Worm (Caenorhabditis elegans) whole organism, young adult: ENCODE data around the gene M116.5.
A peak's percentile ranks its signal among the peaks of the same experiment; 100 is the strongest.

Experiments used
- B0261.1 ChIP-seq: sonication (generic microtip); optimal IDR thresholded peaks from 2 replicates; lab custom pipeline; 2016; ENCODE audit warnings: mild to moderate bottlenecking, missing genetic modification characterization, moderate library complexity, missing compliant biosample characterization
- B0336.3 ChIP-seq: fragments of 200-800 bp; sonication (Bioruptor generic); IDR thresholded peaks from 2 replicates; pipeline ENCODE4 v1.3.6; 2022; ENCODE audit warnings: missing genetic modification characterization, missing compliant biosample characterization
- C06A6.2 ChIP-seq: fragments of 200-800 bp; sonication (Bioruptor generic); conservative IDR thresholded peaks from 2 replicates; pipeline ENCODE4 v1.3.6; 2022; ENCODE audit warnings: missing genetic modification characterization, missing compliant biosample characterization
- F33H1.4 ChIP-seq: fragments of 200-800 bp; sonication (Bioruptor generic); IDR thresholded peaks from 2 replicates; pipeline ENCODE4 v1.3.6; 2022; ENCODE audit warnings: missing genetic modification reagents, missing genetic modification characterization, missing compliant biosample characterization
- F49E8.2 ChIP-seq: sonication (generic microtip); optimal IDR thresholded peaks from 3 replicates; lab custom pipeline; 2017; ENCODE audit warnings: missing genetic modification characterization, mild to moderate bottlenecking, missing compliant biosample characterization, antibody characterized with exemption, moderate library complexity; ENCODE audit not compliant: insufficient read depth
- Y53F4B.3 ChIP-seq: fragments of 200-800 bp; sonication (Bioruptor generic); IDR thresholded peaks from 2 replicates; pipeline ENCODE4 v1.3.6; 2022; ENCODE audit warnings: missing genetic modification reagents, missing genetic modification characterization, missing compliant biosample characterization
- Y53G8AR.9 ChIP-seq: fragments of 200-800 bp; sonication (Bioruptor generic); conservative IDR thresholded peaks from 2 replicates; pipeline ENCODE4 v1.3.6; 2022; ENCODE audit warnings: missing genetic modification reagents, missing genetic modification characterization, missing compliant biosample characterization
- Y56A3A.18 ChIP-seq: fragments of 200-800 bp; sonication (Bioruptor generic); IDR thresholded peaks from 2 replicates; pipeline ENCODE4 v1.3.6; 2022; ENCODE audit warnings: missing genetic modification reagents, missing genetic modification characterization, missing compliant biosample characterization
- Y67H2A.10 ChIP-seq: fragments of 200-800 bp; sonication (Bioruptor generic); conservative IDR thresholded peaks from 2 replicates; pipeline ENCODE4 v1.3.6; 2022; ENCODE audit warnings: missing genetic modification reagents, missing genetic modification characterization, missing compliant biosample characterization
- ZK185.1 ChIP-seq: sonication (generic microtip); optimal IDR thresholded peaks from 2 replicates; lab custom pipeline; 2016; ENCODE audit warnings: mild to moderate bottlenecking, missing genetic modification characterization, missing compliant biosample characterization; ENCODE audit not compliant: poor library complexity, severe bottlenecking
- attf-3 ChIP-seq: fragments of 200-800 bp; sonication (Bioruptor generic); conservative IDR thresholded peaks from 2 replicates; pipeline ENCODE4 v1.3.6; 2022; ENCODE audit warnings: missing genetic modification reagents, missing genetic modification characterization, missing compliant biosample characterization
- bed-2 ChIP-seq: fragments of 200-800 bp; sonication (Bioruptor generic); IDR thresholded peaks from 2 replicates; pipeline ENCODE4 v1.3.6; 2022; ENCODE audit warnings: missing genetic modification reagents, missing genetic modification characterization, missing compliant biosample characterization
- cebp-1 ChIP-seq, 2 experiments: fragments of 200-800 bp in 1 of 2; sonication (Bioruptor generic) in 1 of 2; sonication (generic microtip) in 1 of 2; IDR thresholded peaks in 1 of 2; optimal IDR thresholded peaks in 1 of 2; 2 replicates each; pipeline versions ENCODE4 v1.3.6 to Lab custom; 2017 to 2022; ENCODE audit warnings: missing compliant biosample characterization in 2 of 2, missing genetic modification characterization in 2 of 2, mild to moderate bottlenecking in 1 of 2, missing genetic modification reagents in 1 of 2, moderate library complexity in 1 of 2
- ceh-27 ChIP-seq: fragments of 200-800 bp; sonication (Bioruptor generic); optimal IDR thresholded peaks from 2 replicates; lab custom pipeline; 2018; ENCODE audit warnings: mild to moderate bottlenecking, missing genetic modification characterization, moderate library complexity, missing compliant biosample characterization
- ceh-40 ChIP-seq: fragments of 200-800 bp; sonication (Bioruptor generic); IDR thresholded peaks from 2 replicates; pipeline ENCODE4 v1.3.6; 2022; ENCODE audit warnings: missing genetic modification characterization, missing compliant biosample characterization
- ceh-58 ChIP-seq: fragments of 200-800 bp; sonication (Bioruptor generic); IDR thresholded peaks from 2 replicates; pipeline ENCODE4 v1.3.6; 2022; ENCODE audit warnings: missing genetic modification characterization, missing compliant biosample characterization
- ceh-79 ChIP-seq: sonication (generic microtip); optimal IDR thresholded peaks from 2 replicates; lab custom pipeline; 2017; ENCODE audit warnings: mild to moderate bottlenecking, missing genetic modification characterization, missing compliant biosample characterization
- dox-1 ChIP-seq: fragments of 200-800 bp; sonication (Bioruptor generic); IDR thresholded peaks from 2 replicates; pipeline ENCODE4 v1.3.6; 2022; ENCODE audit warnings: missing genetic modification reagents, missing genetic modification characterization, missing compliant biosample characterization
- dpl-1 ChIP-seq: fragments of 150-350 bp; optimal IDR thresholded peaks from 2 replicates; lab custom pipeline; 2014; ENCODE audit warnings: missing biosample characterization, missing genetic modification reagents, missing genetic modification characterization
- egl-18 ChIP-seq: fragments of 200-800 bp; sonication (Bioruptor generic); IDR thresholded peaks from 2 replicates; pipeline ENCODE4 v1.3.6; 2022; ENCODE audit warnings: missing genetic modification reagents, missing genetic modification characterization, missing compliant biosample characterization
- fkh-3 ChIP-seq: sonication (generic microtip); optimal IDR thresholded peaks from 2 replicates; lab custom pipeline; 2016; ENCODE audit warnings: mild to moderate bottlenecking, missing genetic modification characterization, missing compliant biosample characterization
- gei-17 ChIP-seq: fragments of 200-800 bp; sonication (Bioruptor generic); optimal IDR thresholded peaks from 2 replicates; lab custom pipeline; 2018; ENCODE audit warnings: mild to moderate bottlenecking, missing genetic modification characterization, missing compliant biosample characterization
- hlh-12 ChIP-seq: sonication (generic microtip); optimal IDR thresholded peaks from 2 replicates; lab custom pipeline; 2016; ENCODE audit warnings: missing genetic modification characterization, missing compliant biosample characterization
- hlh-26 ChIP-seq: fragments of 200-800 bp; sonication (Bioruptor generic); conservative IDR thresholded peaks from 2 replicates; pipeline ENCODE4 v1.3.6; 2022; ENCODE audit warnings: missing genetic modification reagents, missing genetic modification characterization, missing compliant biosample characterization
- lin-26 ChIP-seq: fragments of 200-800 bp; sonication (Bioruptor generic); IDR thresholded peaks from 2 replicates; pipeline ENCODE4 v1.3.6; 2022; ENCODE audit warnings: missing genetic modification reagents, missing genetic modification characterization, missing compliant biosample characterization
- lin-40 ChIP-seq: sonication (generic microtip); optimal IDR thresholded peaks from 2 replicates; lab custom pipeline; 2016; ENCODE audit warnings: missing genetic modification characterization, mild to moderate bottlenecking, missing compliant biosample characterization, missing genotype, missing genetic modification reagents
- lin-54 ChIP-seq: fragments of 200-800 bp; sonication (Bioruptor generic); optimal IDR thresholded peaks from 2 replicates; lab custom pipeline; 2018; ENCODE audit warnings: mild to moderate bottlenecking, missing genetic modification characterization, missing compliant biosample characterization
- madf-3 ChIP-seq: fragments of 200-800 bp; sonication (Bioruptor generic); IDR thresholded peaks from 2 replicates; pipeline ENCODE4 v1.3.6; 2022; ENCODE audit warnings: missing genetic modification reagents, missing genetic modification characterization, missing compliant biosample characterization
- mcd-1 ChIP-seq: fragments of 200-800 bp; sonication (Bioruptor generic); IDR thresholded peaks from 2 replicates; pipeline ENCODE4 v1.3.6; 2022; ENCODE audit warnings: missing genetic modification reagents, missing genetic modification characterization, missing compliant biosample characterization
- mxl-1 ChIP-seq: sonication (generic microtip); optimal IDR thresholded peaks from 2 replicates; lab custom pipeline; 2016; ENCODE audit warnings: missing genetic modification characterization, missing compliant biosample characterization
- nfya-2 ChIP-seq: fragments of 200-800 bp; sonication (Bioruptor generic); IDR thresholded peaks from 2 replicates; pipeline ENCODE4 v1.3.6; 2022; ENCODE audit warnings: missing genetic modification reagents, missing genetic modification characterization, missing compliant biosample characterization
- nfyb-1 ChIP-seq: fragments of 200-800 bp; sonication (Bioruptor generic); IDR thresholded peaks from 2 replicates; pipeline ENCODE4 v1.3.6; 2022; ENCODE audit warnings: missing genetic modification reagents, missing genetic modification characterization, missing compliant biosample characterization
- nhr-120 ChIP-seq: fragments of 200-800 bp; sonication (Bioruptor generic); IDR thresholded peaks from 2 replicates; pipeline ENCODE4 v1.3.6; 2022; ENCODE audit warnings: missing genetic modification characterization, missing compliant biosample characterization
- nhr-27 ChIP-seq: fragments of 200-800 bp; sonication (Bioruptor generic); optimal IDR thresholded peaks from 2 replicates; lab custom pipeline; 2018; ENCODE audit warnings: mild to moderate bottlenecking, missing genetic modification characterization, moderate library complexity, missing compliant biosample characterization
- nhr-80 ChIP-seq: sonication (generic microtip); optimal IDR thresholded peaks from 2 replicates; lab custom pipeline; 2016; ENCODE audit warnings: missing genetic modification characterization, missing compliant biosample characterization
- pha-4 ChIP-seq: fragments of 150-350 bp; sonication (generic microtip); optimal IDR thresholded peaks from 2 replicates; lab custom pipeline; 2014; ENCODE audit warnings: missing biosample characterization, missing genetic modification reagents, missing genetic modification characterization
- rec-8 ChIP-seq, 2 experiments: sonication (generic microtip); optimal IDR thresholded peaks; 2 replicates each; lab custom pipeline; 2016; ENCODE audit warnings: mild to moderate bottlenecking in 2 of 2, missing genetic modification characterization in 2 of 2, missing genetic modification reagents in 2 of 2, missing genotype in 2 of 2, missing biosample characterization in 1 of 2, missing compliant biosample characterization in 1 of 2, moderate library complexity in 1 of 2
- repo-1 ChIP-seq: sonication (generic microtip); optimal IDR thresholded peaks from 2 replicates; lab custom pipeline; 2017; ENCODE audit warnings: mild to moderate bottlenecking, missing genetic modification characterization, missing compliant biosample characterization
- sea-2 ChIP-seq: fragments of 200-800 bp; sonication (Bioruptor generic); IDR thresholded peaks from 2 replicates; pipeline ENCODE4 v1.3.6; 2022; ENCODE audit warnings: missing genetic modification characterization, missing compliant biosample characterization
- snpc-1.3 ChIP-seq: sonication (generic microtip); optimal IDR thresholded peaks from 2 replicates; lab custom pipeline; 2017; ENCODE audit warnings: missing genetic modification characterization, mild to moderate bottlenecking, missing compliant biosample characterization, antibody characterized with exemption, moderate library complexity, missing genotype, missing genetic modification reagents; ENCODE audit not compliant: insufficient read depth
- somi-1 ChIP-seq: fragments of 200-800 bp; sonication (Bioruptor generic); optimal IDR thresholded peaks from 2 replicates; lab custom pipeline; 2018; ENCODE audit warnings: mild to moderate bottlenecking, missing genetic modification characterization, missing compliant biosample characterization
- unc-130 ChIP-seq: sonication (generic microtip); optimal IDR thresholded peaks from 2 replicates; lab custom pipeline; 2016; ENCODE audit warnings: missing genetic modification reagents, missing genetic modification characterization, missing compliant biosample characterization
- zfh-2 ChIP-seq: fragments of 200-800 bp; sonication (Bioruptor generic); conservative IDR thresholded peaks from 2 replicates; pipeline ENCODE4 v1.3.6; 2022; ENCODE audit warnings: missing genetic modification reagents, missing genetic modification characterization, missing compliant biosample characterization
- ztf-6 ChIP-seq: fragments of 200-800 bp; sonication (Bioruptor generic); IDR thresholded peaks from 2 replicates; pipeline ENCODE4 v1.3.6; 2022; ENCODE audit warnings: missing genetic modification reagents, missing genetic modification characterization, missing compliant biosample characterization

The M116.5 gene

ce11 chrIV:8379278-8379677 lies 41.6 kb downstream of the M116.5 start, which contains the start of gene nap-1 (continued):
- TF ChIP-seq ztf-6 (GFP tag; lab: Robert Waterston, UW) (no peak), lin-26 (GFP tag; lab: Robert Waterston, UW) (no peak), snpc-1.3 (tag; lab: Kevin White, UChicago) (peak; percentile 6), F33H1.4 (GFP tag; lab: Robert Waterston, UW) (peak; percentile 92), nfyb-1 (GFP tag; lab: Robert Waterston, UW) (0 out of 2 replicates have a peak, but pooled peaks have one; percentile 49), ceh-27 (peak; percentile 55), Y67H2A.10 (GFP tag; lab: Robert Waterston, UW) (no peak), lin-40 (tag; lab: Kevin White, UChicago) (peak; percentile 37), ZK185.1 (tag; lab: Kevin White, UChicago) (no peak), nhr-80 (peak; percentile 58), dpl-1 (GFP tag; lab: Kevin White, UChicago) (peak; percentile 6), unc-130 (GFP tag; lab: Kevin White, UChicago) (no peak), Y56A3A.18 (GFP tag; lab: Robert Waterston, UW) (no peak), lin-54 (GFP tag; lab: Kevin White, UChicago) (peak; percentile 26), gei-17 (GFP tag; lab: Kevin White, UChicago) (no peak), C06A6.2 (no peak)
- TF ChIP-seq, all 124 proteins: peak for 18

DNA sequence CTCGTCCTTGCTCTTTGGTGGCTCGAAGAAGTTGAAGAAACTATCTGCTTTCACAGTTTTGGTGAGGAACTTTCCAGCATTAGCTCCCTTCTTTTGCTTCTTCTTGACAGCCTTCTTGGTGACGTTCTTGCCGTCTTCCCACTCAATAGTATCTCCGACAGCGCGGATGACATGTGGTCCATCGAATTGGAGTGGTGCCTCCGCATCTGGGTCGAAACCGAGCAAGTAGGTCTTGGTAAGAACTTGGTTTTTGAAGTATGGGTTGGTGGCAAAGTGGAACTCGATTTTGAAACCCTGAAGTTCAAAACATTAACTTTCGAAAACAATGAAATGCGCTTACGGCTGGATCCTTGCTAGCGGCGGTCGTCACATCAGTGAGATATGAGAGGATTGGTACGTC lies 42.6 kb downstream of the M116.5 start:
- TF ChIP-seq F49E8.2 (tag; lab: Kevin White, UChicago), result no peak
- TF ChIP-seq mxl-1 (tag; lab: Kevin White, UChicago), result no peak
- TF ChIP-seq bed-2, result no peak
- peak; percentile 51; the same call in 1 of the 2 replicates for TF ChIP-seq lin-26 (GFP tag; lab: Robert Waterston, UW)
- no peak for TF ChIP-seq B0336.3 (GFP tag; lab: Robert Waterston, UW)
- no peak for TF ChIP-seq lin-40 (tag; lab: Kevin White, UChicago)
- TF ChIP-seq nfyb-1 (GFP tag; lab: Robert Waterston, UW), result no peak
- TF ChIP-seq gei-17 (GFP tag; lab: Kevin White, UChicago), result no peak
- 0 out of 2 replicates have a peak, but pooled peaks have one; percentile 12 for TF ChIP-seq nhr-120 (GFP tag; lab: Robert Waterston, UW)
- no peak for TF ChIP-seq zfh-2 (GFP tag; lab: Robert Waterston, UW)
- no peak for TF ChIP-seq Y53G8AR.9 (GFP tag; lab: Robert Waterston, UW)
- TF ChIP-seq attf-3 (GFP tag; lab: Robert Waterston, UW), result no peak
- TF ChIP-seq nhr-27 (tag; lab: Kevin White, UChicago), result no peak
- TF ChIP-seq Y53F4B.3, result no peak
- no peak for TF ChIP-seq egl-18 (GFP tag; lab: Robert Waterston, UW)
- no peak for TF ChIP-seq pha-4
- 0 out of 2 replicates have a peak, but pooled peaks have one; percentile 80 for TF ChIP-seq ceh-58
- TF ChIP-seq rec-8 (tag; optimal IDR thresholded peaks at IDR 0.05; lab: Kevin White, UChicago), result no peak
- no peak for TF ChIP-seq unc-130 (GFP tag; lab: Kevin White, UChicago)
- no peak for TF ChIP-seq hlh-26 (GFP tag; lab: Robert Waterston, UW)
- TF ChIP-seq dox-1 (GFP tag; lab: Robert Waterston, UW), result no peak

ce11 chrIV:8377501-8377900 lies 43.4 kb downstream of the M116.5 start, which contains the start of gene D2096.7:
Gene D2096.7 (minus strand): TSS chrIV:8377630.
- no peak for TF ChIP-seq ceh-40 (GFP tag; lab: Robert Waterston, UW)
- peak; percentile 95 for TF ChIP-seq F49E8.2 (tag; lab: Kevin White, UChicago)
- TF ChIP-seq Y53G8AR.9 (GFP tag; lab: Robert Waterston, UW), result peak; percentile 89
- peak; percentile 96; the same call in 1 of the 2 replicates for TF ChIP-seq ceh-58
- TF ChIP-seq mcd-1, result peak; percentile 54; the same call in 1 of the 2 replicates
- TF ChIP-seq fkh-3 (tag; lab: Kevin White, UChicago), result peak; percentile 77
- TF ChIP-seq hlh-12, result no peak
- peak; percentile 35 for TF ChIP-seq B0261.1
- peak; percentile 93 for TF ChIP-seq nfya-2 (GFP tag; lab: Robert Waterston, UW)
- TF ChIP-seq cebp-1 (GFP tag; IDR thresholded peaks at IDR 0.05; lab: Robert Waterston, UW), result 0 out of 2 replicates have a peak, but pooled peaks have one; percentile 19
- TF ChIP-seq cebp-1 (tag; optimal IDR thresholded peaks at IDR 0.05; lab: Kevin White, UChicago), result peak; percentile 76
- TF ChIP-seq ztf-6 (GFP tag; lab: Robert Waterston, UW), result no peak
- TF ChIP-seq sea-2 (GFP tag; lab: Robert Waterston, UW), result no peak
- peak; percentile 32 for TF ChIP-seq mxl-1 (tag; lab: Kevin White, UChicago)
- TF ChIP-seq ceh-79, result peak; percentile 86
- TF ChIP-seq somi-1 (GFP tag; lab: Kevin White, UChicago), result no peak
- peak; percentile 91 for TF ChIP-seq madf-3 (GFP tag; lab: Robert Waterston, UW)
- TF ChIP-seq repo-1 (tag; lab: Kevin White, UChicago), result peak; percentile 88
- no peak for TF ChIP-seq lin-40 (tag; lab: Kevin White, UChicago)
